Worm (Caenorhabditis elegans): ENCODE measurements around the gene K07E3.9.

The K07E3.9 gene

DNA sequence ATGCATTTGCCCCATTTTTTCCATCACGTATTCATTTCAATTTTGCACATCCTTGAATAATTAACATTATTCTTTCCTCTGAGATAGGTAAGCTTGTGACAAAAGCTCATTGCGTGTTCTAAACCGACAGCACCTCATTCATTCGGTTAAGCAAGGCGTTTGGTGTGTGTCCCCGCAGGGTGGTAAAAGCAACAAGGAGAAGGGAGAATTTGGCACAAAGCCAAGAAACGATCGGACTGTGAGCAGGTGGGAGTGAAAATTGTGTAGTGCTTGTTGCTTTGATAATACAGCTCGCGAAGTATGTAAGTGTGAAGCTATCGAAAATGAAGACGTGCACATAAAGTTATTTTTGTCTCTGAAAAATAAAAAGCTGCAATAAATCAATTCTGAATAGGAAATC, 49.1 kb downstream of the K07E3.9 start:
- TF ChIP-seq F39B2.1 (GFP tag; IDR thresholded peaks at IDR 0.05) (peak; percentile 97), Y95B8A.8 (GFP tag; IDR thresholded peaks at IDR 0.05) (no peak)

All from whole organism, young adult.